Fruit fly (Drosophila melanogaster) whole organism: ENCODE data around the gene Wdr82.

Experiments
- CG8478 ChIP-seq: fragments of >200 bp; optimal IDR thresholded peaks from 2 replicates; lab custom pipeline; 2018; ENCODE audit warnings: inconsistent platforms
- Dll ChIP-seq: fragments of >200 bp; optimal IDR thresholded peaks from 2 replicates; lab custom pipeline; 2017
- EcR ChIP-seq, 2 experiments: fragments of >200 bp; optimal IDR thresholded peaks; 2 replicates each; lab custom pipeline; 2017; ENCODE audit warnings: missing biosample characterization in 2 of 2, missing genetic modification characterization in 2 of 2, missing genetic modification reagents in 2 of 2
- pan ChIP-seq: fragments of >200 bp; optimal IDR thresholded peaks from 2 replicates; lab custom pipeline; 2017
- psq ChIP-seq: fragments of >200 bp; optimal IDR thresholded peaks from 2 replicates; lab custom pipeline; 2017
- usp ChIP-seq: fragments of >200 bp; optimal IDR thresholded peaks from 2 replicates; lab custom pipeline; 2017; ENCODE audit warnings: missing biosample characterization, missing genetic modification characterization, mixed read lengths

DNA sequence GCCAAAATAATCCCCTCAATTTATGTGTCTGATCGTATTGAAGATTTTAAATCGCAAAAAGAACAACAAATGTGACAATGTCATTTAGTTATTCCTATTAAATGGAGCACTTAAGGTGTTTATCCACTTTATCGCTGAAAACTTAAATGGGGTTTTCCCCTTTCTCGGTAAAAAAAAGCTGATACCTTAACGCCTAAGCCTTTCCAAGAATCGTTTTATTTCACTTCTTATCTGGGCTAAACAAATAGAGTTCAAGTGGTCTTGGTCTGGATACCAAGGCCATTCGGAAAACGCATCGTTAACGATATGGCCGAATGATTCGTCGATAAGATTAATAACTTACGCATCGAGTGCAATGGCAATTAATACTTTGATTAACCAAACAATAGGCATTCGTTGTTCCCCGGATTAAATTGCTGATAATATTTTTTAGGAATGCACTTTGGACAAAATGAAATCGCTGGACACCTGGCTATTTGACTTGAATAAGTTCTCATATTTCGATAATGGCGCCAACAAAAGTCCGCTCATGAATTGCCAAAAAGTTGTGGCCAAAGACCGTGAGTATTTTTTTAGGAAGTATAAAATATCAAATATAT lies 34.4 kb upstream of the Wdr82 start:
- TF ChIP-seq CG8478 (lab: Kevin White, UChicago) (no peak), usp (GFP tag; lab: Kevin White, UChicago) (no peak), pan (lab: Kevin White, UChicago) (no peak), Dll (no peak), psq (lab: Kevin White, UChicago) (no peak), EcR (GFP tag; optimal IDR thresholded peaks at IDR 0.05; lab: Kevin White, UChicago) (no peak)
